Worm (Caenorhabditis elegans): Measurements from ENCODE around the gene C32D5.4.

The C32D5.4 gene

DNA sequence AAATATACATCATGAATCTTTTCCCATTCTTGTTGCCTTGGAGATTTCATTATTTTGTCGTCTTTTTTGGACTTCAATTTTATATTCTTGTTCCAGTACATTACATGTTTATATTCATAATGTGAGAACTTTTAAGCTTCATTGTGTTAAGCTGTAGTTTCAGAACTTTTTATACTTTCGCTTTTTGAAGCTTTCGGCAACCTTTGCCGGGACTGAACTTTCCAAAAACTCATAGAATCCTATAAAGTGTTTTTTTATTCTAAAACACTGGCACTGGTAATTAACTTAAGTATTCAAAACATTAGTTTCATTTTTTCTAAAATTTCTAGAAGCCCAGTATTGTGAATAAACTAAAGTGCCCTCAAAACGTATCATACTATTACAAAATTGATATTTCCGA lies at the start of gene C32D5.4:
C32D5.4 (minus strand) TSS at position 101 of the 400 bp plus-strand sequence.
- TF ChIP-seq him-1 (tag; optimal IDR thresholded peaks at IDR 0.05) (no peak), dao-5 (tag; optimal IDR thresholded peaks at IDR 0.05) (no peak), W03F9.2 (tag; optimal IDR thresholded peaks at IDR 0.05) (no peak)

DNA sequence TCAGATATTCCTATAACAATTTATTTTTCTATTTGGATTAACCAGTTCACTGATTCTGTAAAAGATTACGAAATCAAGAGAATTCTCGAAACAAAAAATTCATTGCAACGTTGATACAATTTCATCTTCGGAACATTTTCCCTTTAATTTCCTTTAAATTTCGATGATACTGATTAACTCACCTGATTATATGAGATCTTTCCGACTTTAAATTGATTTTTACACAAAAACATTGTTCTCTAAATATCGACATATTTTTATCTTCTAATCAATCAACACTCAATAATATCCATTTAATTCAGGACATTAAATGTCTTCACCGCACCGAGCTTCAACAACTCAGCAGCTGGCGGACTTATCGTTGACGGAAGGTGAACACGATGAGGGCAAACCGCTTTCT lies 48.1 kb upstream of the C32D5.4 start, which contains the start of gene lin-23:
lin-23 (plus strand) TSS at position 301 of the 400 bp plus-strand sequence.
- no peak for TF ChIP-seq W03F9.2 (tag; optimal IDR thresholded peaks at IDR 0.05)
- TF ChIP-seq him-1 (tag; optimal IDR thresholded peaks at IDR 0.05): no peak
- TF ChIP-seq dao-5 (tag; optimal IDR thresholded peaks at IDR 0.05): no peak

DNA sequence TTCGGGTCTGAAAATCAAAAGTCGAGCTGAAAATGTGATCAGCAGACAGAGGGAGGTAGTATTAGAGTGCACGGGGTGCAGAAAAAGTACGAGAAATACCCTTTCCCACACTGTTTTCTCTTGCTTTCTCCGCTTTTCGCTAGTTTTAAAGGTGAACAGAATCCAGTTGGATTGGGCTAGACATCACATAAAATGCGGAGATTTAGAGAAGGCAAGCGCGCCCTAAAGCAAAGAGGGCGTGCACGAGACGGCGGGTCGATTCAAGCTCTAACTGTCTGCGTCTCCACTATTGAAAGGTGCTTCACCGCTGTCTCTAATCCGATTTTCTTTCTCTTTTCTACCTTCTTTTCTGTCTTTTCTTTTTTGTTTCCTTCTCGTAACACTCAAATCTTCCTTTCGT lies 47.2 kb upstream of the C32D5.4 start:
- TF ChIP-seq him-1 (tag; optimal IDR thresholded peaks at IDR 0.05) (no peak), dao-5 (tag; optimal IDR thresholded peaks at IDR 0.05) (no peak), W03F9.2 (tag; optimal IDR thresholded peaks at IDR 0.05) (peak; percentile 81)

DNA sequence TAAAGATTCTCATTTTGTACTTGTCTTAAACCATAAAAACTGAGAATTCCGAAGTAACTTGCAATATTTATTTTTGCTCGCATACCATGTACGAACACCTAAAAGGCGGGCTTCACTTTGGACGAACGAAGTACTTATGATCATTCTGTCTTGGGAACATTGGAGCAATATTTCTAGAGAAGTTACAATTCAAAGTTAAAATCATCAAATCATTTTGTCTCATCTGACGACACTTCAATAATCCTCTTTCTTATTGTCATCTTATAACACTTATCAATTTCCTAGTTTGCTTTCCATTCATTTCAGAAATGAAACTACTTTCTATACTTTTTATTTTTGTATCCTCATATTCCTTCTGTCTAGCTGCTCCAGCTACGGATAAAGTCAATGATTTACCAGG lies 43.8 kb upstream of the C32D5.4 start, which contains the start of gene ctsa-4.1:
ctsa-4.1 (plus strand) TSS at position 301 of the 400 bp plus-strand sequence.
- TF ChIP-seq him-1 (tag; optimal IDR thresholded peaks at IDR 0.05): no peak
- no peak for TF ChIP-seq dao-5 (tag; optimal IDR thresholded peaks at IDR 0.05)
- no peak for TF ChIP-seq W03F9.2 (tag; optimal IDR thresholded peaks at IDR 0.05)

- TF ChIP-seq dao-5 (tag; optimal IDR thresholded peaks at IDR 0.05) (no peak), W03F9.2 (tag; optimal IDR thresholded peaks at IDR 0.05) (no peak), him-1 (tag; optimal IDR thresholded peaks at IDR 0.05) (no peak)
Measured at ce11 chrII:6365237-6365815, 42.4 kb upstream of the C32D5.4 start, which contains the start of the genes ani-2 and clec-88. Gene ani-2, minus strand, starts transcription at chrII:6365367. Gene clec-88, plus strand, starts transcription at chrII:6365722.

DNA sequence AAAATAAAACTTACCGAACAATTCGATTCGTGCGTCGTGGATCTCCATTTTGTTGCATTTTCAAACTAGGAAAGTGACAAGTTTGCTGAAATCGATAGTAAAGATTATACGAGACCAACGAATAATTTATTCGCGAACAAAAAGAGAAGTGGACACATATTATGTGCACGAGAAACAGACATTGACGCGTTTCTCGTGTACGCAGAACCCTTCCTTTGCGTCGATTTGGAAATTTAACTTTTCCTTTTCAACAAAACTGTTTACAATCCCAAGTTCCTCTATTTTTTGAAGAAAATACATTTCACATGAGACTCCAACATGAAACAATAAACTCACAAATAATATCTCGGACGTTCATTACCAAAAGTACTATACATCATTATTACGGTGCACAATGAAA lies 37.9 kb upstream of the C32D5.4 start, which contains the start of gene K10B2.4:
K10B2.4 (minus strand) TSS at position 138 of the 400 bp plus-strand sequence.
- TF ChIP-seq W03F9.2 (tag; optimal IDR thresholded peaks at IDR 0.05) (peak; percentile 72), him-1 (tag; optimal IDR thresholded peaks at IDR 0.05) (no peak), dao-5 (tag; optimal IDR thresholded peaks at IDR 0.05) (no peak)

- TF ChIP-seq dao-5 (tag; optimal IDR thresholded peaks at IDR 0.05) (no peak), W03F9.2 (tag; optimal IDR thresholded peaks at IDR 0.05) (no peak), him-1 (tag; optimal IDR thresholded peaks at IDR 0.05) (no peak)
Measured at ce11 chrII:6358905-6359304, 36.0 kb upstream of the C32D5.4 start, which contains the start of gene C32D5.12. Gene C32D5.12, minus strand, starts transcription at chrII:6359005.

- TF ChIP-seq dao-5 (tag; optimal IDR thresholded peaks at IDR 0.05): no peak
- no peak for TF ChIP-seq him-1 (tag; optimal IDR thresholded peaks at IDR 0.05)
- TF ChIP-seq W03F9.2 (tag; optimal IDR thresholded peaks at IDR 0.05): no peak
Measured at ce11 chrII:6358232-6358631, 35.4 kb upstream of the C32D5.4 start.

DNA sequence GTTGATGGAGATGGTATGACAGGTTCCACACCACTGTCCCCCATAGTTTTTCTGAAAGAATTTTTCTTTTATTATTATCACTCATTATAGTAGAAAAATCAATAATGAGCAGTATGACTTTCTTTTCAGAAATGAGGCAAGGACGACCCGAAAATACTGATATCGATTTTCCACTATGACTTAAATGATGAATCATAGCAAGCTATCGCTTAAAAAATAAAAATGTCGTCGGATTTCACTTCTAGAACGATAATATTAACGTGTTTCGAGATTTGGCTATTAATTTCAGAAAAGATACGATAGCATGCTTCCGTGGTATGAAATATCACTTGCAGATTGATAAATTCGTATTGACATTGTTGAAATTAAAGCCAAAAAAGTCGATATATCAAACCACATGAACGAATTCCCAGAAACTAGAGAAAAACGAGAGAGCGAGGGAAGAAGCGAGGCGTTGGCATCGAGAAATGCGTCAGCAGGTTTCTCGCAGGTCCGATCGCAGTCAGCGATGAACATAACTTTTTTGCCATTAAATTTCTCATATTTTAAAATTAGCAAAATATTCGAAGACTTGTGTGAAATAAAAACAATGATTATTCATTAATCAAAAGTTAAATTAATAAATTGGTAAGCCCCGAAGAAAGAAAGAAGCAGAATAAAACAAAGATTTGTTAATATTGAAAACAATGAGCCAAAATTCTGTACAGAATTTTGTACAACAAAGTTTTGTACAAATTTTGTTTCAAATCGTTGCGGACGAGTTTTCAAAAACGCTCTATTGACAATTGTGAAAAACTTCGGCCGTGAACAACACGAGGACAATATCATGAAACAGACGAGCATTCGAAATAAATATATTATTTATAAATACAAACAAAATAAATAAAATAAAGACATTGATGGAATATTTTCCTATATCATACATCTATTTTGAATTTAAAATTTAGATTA lies 32.8 kb upstream of the C32D5.4 start, which contains the start of gene C32D5.11:
C32D5.11 (minus strand) TSS at position 51 of the 951 bp plus-strand sequence.
- TF ChIP-seq W03F9.2 (tag; optimal IDR thresholded peaks at IDR 0.05) (peak; percentile 73), dao-5 (tag; optimal IDR thresholded peaks at IDR 0.05) (no peak)

ce11 chrII:6351887-6352286 lies 29.0 kb upstream of the C32D5.4 start, which contains the start of gene C32D5.10:
Gene C32D5.10, minus strand, starts transcription at chrII:6351987.
- no peak for TF ChIP-seq W03F9.2 (tag; optimal IDR thresholded peaks at IDR 0.05)
- no peak for TF ChIP-seq dao-5 (tag; optimal IDR thresholded peaks at IDR 0.05)
- TF ChIP-seq him-1 (tag; optimal IDR thresholded peaks at IDR 0.05): no peak

DNA sequence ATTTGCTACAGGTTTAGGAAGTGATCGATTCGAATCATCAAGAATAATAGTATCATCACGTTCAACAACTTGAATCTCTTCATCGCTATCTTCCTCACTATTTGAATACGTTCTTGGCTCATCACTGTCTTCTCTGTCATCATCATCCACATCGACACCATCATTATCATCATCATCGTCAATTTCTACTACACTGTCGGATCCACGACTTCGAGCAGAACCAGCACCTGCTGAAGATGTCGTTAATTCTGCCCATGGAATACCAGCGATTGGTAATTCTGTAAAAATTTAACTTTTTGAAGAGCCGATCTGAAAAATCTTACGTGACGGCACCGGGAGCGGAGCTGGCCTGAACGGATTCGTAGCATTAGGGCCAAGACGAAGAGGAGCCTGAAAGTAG lies 27.1 kb upstream of the C32D5.4 start:
- no peak for TF ChIP-seq him-1 (tag; optimal IDR thresholded peaks at IDR 0.05)
- TF ChIP-seq dao-5 (tag; optimal IDR thresholded peaks at IDR 0.05): no peak
- TF ChIP-seq W03F9.2 (tag; optimal IDR thresholded peaks at IDR 0.05): no peak

- TF ChIP-seq W03F9.2 (tag; optimal IDR thresholded peaks at IDR 0.05) (peak; percentile 66), dao-5 (tag; optimal IDR thresholded peaks at IDR 0.05) (peak; percentile 78), him-1 (tag; optimal IDR thresholded peaks at IDR 0.05) (peak; percentile 18)
Measured at ce11 chrII:6348360-6348759, 25.5 kb upstream of the C32D5.4 start.

DNA sequence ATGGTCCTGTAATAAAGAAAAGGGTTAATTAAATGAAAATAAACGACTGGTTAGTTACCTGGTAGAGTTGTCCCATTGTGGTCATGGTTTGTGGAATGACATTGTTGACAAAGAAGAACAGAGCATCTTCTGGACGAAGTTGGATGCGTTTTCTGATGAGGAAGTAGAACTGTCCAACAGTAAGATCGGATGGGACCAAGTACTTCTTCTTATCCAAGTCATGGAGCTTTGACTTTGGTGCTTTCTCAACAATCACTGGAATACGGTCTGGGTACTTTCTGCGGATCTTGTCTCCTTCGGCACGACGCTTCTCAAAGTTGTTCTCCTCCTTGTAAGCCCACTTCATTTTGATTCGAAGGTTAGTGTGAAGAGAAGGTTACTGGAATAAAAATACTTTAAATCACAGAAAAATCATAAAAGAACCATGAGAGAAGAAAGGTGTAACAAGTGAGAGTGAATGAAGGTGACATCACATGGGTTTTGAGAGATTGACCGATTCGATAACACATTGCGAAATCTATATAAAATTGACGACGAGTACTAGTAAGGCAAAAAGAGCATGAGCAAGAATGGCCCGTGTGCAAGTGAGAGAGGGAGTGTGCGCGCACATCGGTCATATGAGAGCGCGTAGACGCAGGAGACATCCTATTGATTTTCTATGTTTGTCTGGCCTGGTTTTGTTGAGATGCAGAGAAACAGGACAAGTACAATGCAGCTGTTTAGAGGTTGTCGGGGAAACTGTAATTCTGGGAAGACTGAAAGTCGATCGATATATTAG lies 24.7 kb upstream of the C32D5.4 start, which contains the start of gene lgg-1:
lgg-1 (minus strand) TSS at position 379 of the 778 bp plus-strand sequence.
- TF ChIP-seq W03F9.2 (tag; optimal IDR thresholded peaks at IDR 0.05): no peak
- no peak for TF ChIP-seq him-1 (tag; optimal IDR thresholded peaks at IDR 0.05)
- no peak for TF ChIP-seq dao-5 (tag; optimal IDR thresholded peaks at IDR 0.05)

All from whole organism, L4/young adult.